Worm (Caenorhabditis elegans) whole organism, midembryonic: ENCODE measurements around the gene C34C12.12.

ENCODE experiments used
- T22C8.4 ChIP-seq: fragments of 200-800 bp; sonication (Bioruptor generic); IDR thresholded peaks from 2 replicates; pipeline ENCODE4 v1.3.6; 2022; ENCODE audit warnings: missing genetic modification characterization, missing compliant biosample characterization
- cog-1 ChIP-seq: sonication (generic microtip); optimal IDR thresholded peaks from 2 replicates; lab custom pipeline; 2016; ENCODE audit warnings: missing genetic modification characterization, missing compliant biosample characterization
- flt-1 ChIP-seq: fragments of 200-800 bp; sonication (Bioruptor generic); IDR thresholded peaks from 2 replicates; pipeline ENCODE4 v1.3.6; 2022; ENCODE audit warnings: missing genetic modification characterization, missing compliant biosample characterization
- klf-2 ChIP-seq: fragments of 200-800 bp; sonication (Bioruptor generic); conservative IDR thresholded peaks from 2 replicates; pipeline ENCODE4 v1.3.6; 2022; ENCODE audit warnings: missing genetic modification reagents, missing genetic modification characterization, missing compliant biosample characterization
- med-1 ChIP-seq: sonication (generic microtip); optimal IDR thresholded peaks from 2 replicates; lab custom pipeline; 2017; ENCODE audit warnings: missing genetic modification characterization, mild to moderate bottlenecking, missing compliant biosample characterization, antibody characterized with exemption, missing genetic modification reagents; ENCODE audit not compliant: insufficient read depth
- ref-1 ChIP-seq: fragments of 200-800 bp; sonication (Bioruptor generic); conservative IDR thresholded peaks from 2 replicates; pipeline ENCODE4 v1.3.6; 2022; ENCODE audit warnings: missing genetic modification reagents, missing genetic modification characterization, missing compliant biosample characterization
- tab-1 ChIP-seq: fragments of 200-800 bp; sonication (Bioruptor generic); IDR thresholded peaks from 2 replicates; pipeline ENCODE4 v1.3.6; 2022; ENCODE audit warnings: missing genetic modification characterization, missing compliant biosample characterization
- ztf-23 ChIP-seq: fragments of 200-800 bp; sonication (Bioruptor generic); IDR thresholded peaks from 2 replicates; pipeline ENCODE4 v1.3.6; 2022; ENCODE audit warnings: missing genetic modification reagents, missing genetic modification characterization, missing compliant biosample characterization
- ztf-29 ChIP-seq: fragments of 200-800 bp; sonication (Bioruptor generic); IDR thresholded peaks from 2 replicates; pipeline ENCODE4 v1.3.6; 2022; ENCODE audit warnings: missing genetic modification reagents, missing genetic modification characterization, missing compliant biosample characterization

C34C12.12 gene

DNA sequence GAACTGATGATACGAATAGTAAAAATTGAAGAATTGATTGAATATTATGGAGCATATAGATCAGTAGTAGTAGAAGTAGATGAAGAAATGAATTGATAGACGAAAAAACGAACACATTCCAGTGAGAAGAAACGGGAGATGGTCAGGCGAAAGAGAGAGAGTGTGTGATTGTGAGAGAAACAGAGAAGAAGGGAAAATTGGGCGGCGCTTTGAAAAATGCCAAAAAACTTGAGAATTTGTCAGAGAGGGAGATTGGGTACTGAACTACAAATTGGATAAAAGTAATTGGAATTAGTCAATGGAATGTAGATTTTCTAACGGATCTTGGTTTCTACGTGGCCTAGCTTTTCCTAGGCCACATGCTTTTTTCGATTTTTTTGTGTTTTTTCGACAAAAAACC lies 35.2 kb downstream of the C34C12.12 start, which contains the start of gene C34C12.7:
Gene C34C12.7 (minus strand): TSS at position 118 of the 400 bp plus-strand sequence.
- TF ChIP-seq flt-1 (GFP tag; lab: Robert Waterston, UW) (no peak), T22C8.4 (no peak), ztf-29 (GFP tag; lab: Robert Waterston, UW) (no peak), ref-1 (GFP tag; lab: Robert Waterston, UW) (no peak), med-1 (GFP tag; lab: Kevin White, UChicago) (no peak), klf-2 (GFP tag; lab: Robert Waterston, UW) (no peak), cog-1 (tag; lab: Kevin White, UChicago) (no peak), ztf-23 (GFP tag; lab: Robert Waterston, UW) (no peak), tab-1 (no peak)

DNA sequence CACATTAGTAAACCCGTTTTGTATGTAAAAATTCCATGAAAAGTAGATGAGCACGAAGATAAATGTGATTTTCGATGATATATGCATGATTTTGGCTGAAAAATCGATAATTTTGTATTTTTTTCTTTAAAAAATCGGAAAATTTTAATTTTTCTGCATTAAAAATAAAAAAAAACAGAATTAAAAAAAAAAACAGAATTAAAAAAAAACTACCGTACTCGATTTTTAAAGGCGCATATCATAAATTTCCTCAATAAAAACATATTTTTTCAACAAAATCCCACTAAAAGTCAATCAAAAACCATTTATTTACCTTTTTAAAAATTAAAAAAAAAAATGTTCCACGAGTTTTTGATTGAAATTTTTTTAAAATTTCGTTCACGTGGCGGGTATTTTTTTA lies 40.1 kb downstream of the C34C12.12 start, which contains the start of gene gly-14:
Gene gly-14 (minus strand): TSS at position 101 of the 400 bp plus-strand sequence.
- no peak for TF ChIP-seq T22C8.4

DNA sequence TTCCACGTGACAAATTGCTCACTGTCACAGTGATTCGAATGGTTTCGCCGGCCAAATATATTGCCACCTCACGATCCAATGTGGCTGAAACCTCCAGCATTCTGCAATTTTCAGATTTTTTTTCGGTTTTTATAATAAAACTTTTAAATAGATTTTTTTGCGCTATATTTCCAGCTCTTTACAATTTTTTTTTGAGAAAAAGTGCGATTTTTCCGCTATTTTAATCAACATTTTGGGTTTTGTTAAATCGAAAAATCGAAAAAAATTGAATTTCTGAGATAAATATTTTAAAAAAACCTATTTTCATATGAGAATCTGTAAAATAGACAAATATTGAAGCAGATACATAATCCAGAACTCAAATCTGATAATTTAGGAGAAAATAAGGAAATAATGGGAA lies 46.0 kb downstream of the C34C12.12 start, which contains the start of gene M01F1.9:
Gene M01F1.9 (minus strand): TSS at position 101 of the 400 bp plus-strand sequence.
- no peak for TF ChIP-seq flt-1 (GFP tag; lab: Robert Waterston, UW)
- no peak for TF ChIP-seq cog-1 (tag; lab: Kevin White, UChicago)
- TF ChIP-seq med-1 (GFP tag; lab: Kevin White, UChicago), result no peak
- no peak for TF ChIP-seq ztf-29 (GFP tag; lab: Robert Waterston, UW)
- TF ChIP-seq T22C8.4, result no peak
- TF ChIP-seq klf-2 (GFP tag; lab: Robert Waterston, UW), result no peak
- TF ChIP-seq tab-1, result no peak
- no peak for TF ChIP-seq ztf-23 (GFP tag; lab: Robert Waterston, UW)
- no peak for TF ChIP-seq ref-1 (GFP tag; lab: Robert Waterston, UW)

DNA sequence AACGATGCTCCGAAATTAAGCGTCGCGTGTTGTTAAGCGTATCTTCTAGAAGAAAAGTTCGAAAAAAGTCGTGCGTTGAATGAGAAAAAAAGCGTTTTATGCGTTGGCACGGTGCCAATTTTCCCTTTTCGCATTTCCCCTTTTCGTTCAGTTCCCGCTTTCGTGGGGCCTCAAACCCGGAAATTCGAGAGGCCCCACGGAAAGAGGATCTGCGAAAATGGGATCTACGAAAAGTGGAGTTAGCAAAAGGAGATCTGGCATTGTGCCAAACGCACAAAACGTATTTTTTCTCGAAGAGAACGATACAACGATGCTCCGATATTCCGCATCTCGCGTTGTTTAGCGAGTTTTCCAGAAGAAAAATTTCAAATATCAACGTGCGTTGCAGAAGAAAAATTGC lies 46.9 kb downstream of the C34C12.12 start:
- TF ChIP-seq ref-1 (GFP tag; lab: Robert Waterston, UW) (peak; percentile 94), med-1 (GFP tag; lab: Kevin White, UChicago) (no peak), klf-2 (GFP tag; lab: Robert Waterston, UW) (peak; percentile 99), ztf-29 (GFP tag; lab: Robert Waterston, UW) (peak; percentile 89), flt-1 (GFP tag; lab: Robert Waterston, UW) (peak; percentile 97), cog-1 (tag; lab: Kevin White, UChicago) (peak; percentile 97), ztf-23 (GFP tag; lab: Robert Waterston, UW) (peak; percentile 97), T22C8.4 (peak; percentile 93), tab-1 (peak; percentile 91)

DNA sequence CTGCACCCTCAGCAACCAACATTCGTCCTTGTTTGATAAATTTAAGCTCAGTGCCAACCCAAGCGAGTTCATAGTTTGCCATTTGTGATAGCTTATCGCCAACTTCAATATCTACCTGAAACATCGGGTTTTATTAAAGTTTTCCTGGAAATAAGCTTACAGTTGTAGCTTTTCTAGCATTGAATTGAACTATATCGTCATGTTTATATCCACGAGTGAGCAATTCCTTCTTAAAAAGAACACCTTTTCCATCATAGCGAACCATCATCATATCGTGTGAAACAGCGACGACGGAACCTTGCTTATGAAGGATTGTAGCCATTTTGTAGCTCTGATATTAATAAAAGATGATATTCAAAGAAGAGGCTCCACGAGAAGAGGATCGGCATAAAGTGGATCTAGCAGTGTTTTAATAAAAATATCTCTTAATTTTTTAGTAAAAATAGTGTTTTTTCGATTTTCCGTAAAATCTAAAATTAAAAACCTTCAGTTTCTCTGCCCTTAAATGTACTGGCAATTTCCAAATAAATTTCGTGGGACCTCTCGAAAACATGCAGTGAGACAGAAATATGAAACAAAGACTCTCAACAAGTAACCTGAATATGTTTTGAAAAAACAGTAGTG lies 49.3 kb downstream of the C34C12.12 start, which contains the start of gene M01F1.8:
Gene M01F1.8 (minus strand): TSS at position 335 of the 624 bp plus-strand sequence.
- TF ChIP-seq klf-2 (GFP tag; lab: Robert Waterston, UW) (no peak), ztf-29 (GFP tag; lab: Robert Waterston, UW) (no peak), cog-1 (tag; lab: Kevin White, UChicago) (no peak), ztf-23 (GFP tag; lab: Robert Waterston, UW) (no peak), tab-1 (no peak), med-1 (GFP tag; lab: Kevin White, UChicago) (no peak), flt-1 (GFP tag; lab: Robert Waterston, UW) (no peak), ref-1 (GFP tag; lab: Robert Waterston, UW) (no peak), T22C8.4 (no peak)

DNA sequence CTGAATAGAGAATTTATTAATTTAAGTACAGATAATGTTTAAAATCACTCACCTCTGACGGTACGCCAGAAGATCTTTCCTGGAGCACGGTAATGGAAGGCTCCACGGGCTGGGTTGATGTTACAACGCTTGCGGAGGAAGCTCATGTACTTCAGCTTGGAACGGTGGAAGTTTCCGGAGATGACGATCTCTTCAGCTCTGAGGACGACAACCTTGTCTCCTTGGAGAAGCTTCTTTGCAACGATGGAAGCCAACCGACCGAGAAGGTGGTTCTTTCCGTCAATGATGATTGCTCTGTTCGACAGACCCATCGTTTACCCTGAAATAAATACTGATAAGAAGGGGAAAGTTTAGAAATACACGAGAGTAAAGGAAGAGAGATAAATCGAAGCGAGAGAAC lies 50.3 kb downstream of the C34C12.12 start, which contains the start of gene rpl-16:
Gene rpl-16 (minus strand): TSS at position 319 of the 400 bp plus-strand sequence.
- TF ChIP-seq med-1 (GFP tag; lab: Kevin White, UChicago), result no peak
